Worm (Caenorhabditis elegans): ENCODE measurements around the gene R02F2.1.

Gene R02F2.1

ce11 chrIII:5498973-5499372 lies 2.7 kb upstream of the R02F2.1 start, which contains the start of gene R02F2.9:
Gene R02F2.9 (plus strand): TSS chrIII:5499190.
- TF ChIP-seq F13C5.2 (tag; optimal IDR thresholded peaks at IDR 0.05) (peak; percentile 36), tra-4 (tag; optimal IDR thresholded peaks at IDR 0.05) (no peak)

DNA sequence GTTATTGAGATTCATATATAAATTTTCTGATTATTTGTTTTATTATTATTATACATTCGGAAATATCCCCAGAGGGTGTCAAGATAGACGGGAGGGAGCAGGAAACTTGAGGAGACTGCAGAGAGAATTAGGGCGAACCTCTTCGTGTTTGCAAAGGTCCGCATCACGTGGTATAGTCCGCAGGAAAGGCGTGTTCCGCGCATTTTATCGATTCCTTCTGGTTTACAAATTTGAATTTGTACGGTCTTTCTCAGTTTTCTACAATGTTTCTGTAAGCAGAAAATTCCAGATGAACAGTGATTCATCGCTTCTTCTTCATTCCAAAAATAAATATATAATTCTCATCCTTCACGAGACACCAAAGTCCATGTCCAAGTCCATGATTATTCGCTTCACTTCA lies 1.7 kb upstream of the R02F2.1 start:
- TF ChIP-seq hnd-1 (tag; optimal IDR thresholded peaks at IDR 0.05): no peak
- TF ChIP-seq hmbx-1 (tag; optimal IDR thresholded peaks at IDR 0.05): no peak
- no peak for TF ChIP-seq flt-1 (GFP tag; IDR thresholded peaks at IDR 0.05)
- TF ChIP-seq ets-7 (tag; optimal IDR thresholded peaks at IDR 0.05): no peak
- TF ChIP-seq aly-1 (tag; optimal IDR thresholded peaks at IDR 0.05): no peak
- TF ChIP-seq ceh-36 (tag; optimal IDR thresholded peaks at IDR 0.05): no peak
- no peak for TF ChIP-seq scrt-1 (GFP tag; IDR thresholded peaks at IDR 0.05)
- TF ChIP-seq hmg-4 (GFP tag; optimal IDR thresholded peaks at IDR 0.05): no peak
- TF ChIP-seq ama-1 (optimal IDR thresholded peaks at IDR 0.05): no peak
- no peak for TF ChIP-seq sea-1 (GFP tag; conservative IDR thresholded peaks at IDR 0.05)
- no peak for TF ChIP-seq tra-4 (tag; optimal IDR thresholded peaks at IDR 0.05)
- TF ChIP-seq tbx-37 (GFP tag; conservative IDR thresholded peaks at IDR 0.05): no peak

- no peak for TF ChIP-seq sea-1 (GFP tag; conservative IDR thresholded peaks at IDR 0.05)
Observed at ce11 chrIII:5500732-5501131, 953 bp upstream of the R02F2.1 start.

DNA sequence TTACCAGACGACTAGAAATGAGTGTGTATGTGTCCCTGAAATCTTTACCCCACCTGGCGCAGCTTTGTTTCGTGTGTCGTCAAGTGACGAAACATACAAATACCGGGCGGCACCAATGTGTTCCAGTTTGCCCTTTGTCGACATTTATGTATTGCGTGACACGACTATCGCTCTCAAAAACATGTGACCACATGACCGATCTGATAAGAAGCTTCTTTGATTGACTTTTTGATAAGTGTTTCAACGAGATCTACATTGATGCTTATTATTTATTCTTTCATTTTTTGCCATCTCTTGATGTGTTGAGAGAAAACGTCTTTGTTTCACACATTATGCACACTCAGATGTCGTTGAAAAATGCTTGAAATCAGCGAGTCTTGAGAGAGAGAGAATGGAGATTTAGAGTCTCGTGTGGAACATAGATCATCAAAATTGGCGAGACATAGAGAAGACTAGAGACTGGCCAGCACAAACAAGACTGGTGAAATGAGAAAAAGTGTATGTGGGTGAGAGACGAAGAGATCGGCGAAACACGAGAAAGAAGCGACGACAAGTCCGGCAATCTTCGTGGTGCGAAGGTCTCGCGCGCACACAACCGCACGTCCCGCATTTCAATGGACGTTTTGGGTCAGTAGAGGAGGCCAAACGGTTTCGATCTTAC lies 1.4 kb downstream of the R02F2.1 start:
- no peak for TF ChIP-seq tra-4 (tag; optimal IDR thresholded peaks at IDR 0.05)
- TF ChIP-seq flt-1 (GFP tag; IDR thresholded peaks at IDR 0.05): no peak
- TF ChIP-seq hnd-1 (tag; optimal IDR thresholded peaks at IDR 0.05): no peak
- no peak for TF ChIP-seq ceh-36 (tag; optimal IDR thresholded peaks at IDR 0.05)
- TF ChIP-seq pes-1 (GFP tag; IDR thresholded peaks at IDR 0.05): no peak

ce11 chrIII:5503669-5504068 lies 2.0 kb downstream of the R02F2.1 start:
- TF ChIP-seq sea-1 (GFP tag; conservative IDR thresholded peaks at IDR 0.05) (no peak), hnd-1 (tag; optimal IDR thresholded peaks at IDR 0.05) (no peak), F13C5.2 (tag; optimal IDR thresholded peaks at IDR 0.05) (no peak), tra-4 (tag; optimal IDR thresholded peaks at IDR 0.05) (no peak), flt-1 (GFP tag; IDR thresholded peaks at IDR 0.05) (no peak), tbx-37 (GFP tag; conservative IDR thresholded peaks at IDR 0.05) (no peak), B0310.2 (tag; optimal IDR thresholded peaks at IDR 0.05) (no peak), ceh-36 (tag; optimal IDR thresholded peaks at IDR 0.05) (no peak), ets-7 (tag; optimal IDR thresholded peaks at IDR 0.05) (no peak), tbx-11 (GFP tag; IDR thresholded peaks at IDR 0.05) (no peak), pes-1 (GFP tag; IDR thresholded peaks at IDR 0.05) (no peak), aly-1 (tag; optimal IDR thresholded peaks at IDR 0.05) (no peak), scrt-1 (GFP tag; IDR thresholded peaks at IDR 0.05) (no peak)

DNA sequence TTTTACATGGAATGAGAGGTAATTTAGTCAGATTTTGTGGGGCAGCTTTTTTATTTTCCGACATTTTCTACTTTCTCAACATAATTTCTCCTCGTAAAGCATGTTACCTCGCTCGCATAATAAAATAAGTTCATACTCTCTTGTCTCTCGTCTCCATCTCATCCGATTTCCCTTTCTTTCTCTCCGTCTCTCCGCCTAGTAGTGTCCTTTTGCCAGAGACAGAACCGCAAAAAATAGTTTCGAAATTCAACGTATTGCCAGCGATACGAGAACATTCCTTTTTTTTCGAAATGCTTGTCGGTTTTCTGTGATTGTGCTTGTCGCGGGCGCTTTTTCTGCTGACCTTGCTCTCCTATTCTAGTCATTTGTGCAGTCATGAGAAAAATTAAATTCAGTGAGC lies 2.5 kb downstream of the R02F2.1 start:
- TF ChIP-seq tbx-11 (GFP tag; IDR thresholded peaks at IDR 0.05): no peak
- no peak for TF ChIP-seq scrt-1 (GFP tag; IDR thresholded peaks at IDR 0.05)
- TF ChIP-seq sea-1 (GFP tag; conservative IDR thresholded peaks at IDR 0.05): no peak

ce11 chrIII:5504725-5505473 lies 3.2 kb downstream of the R02F2.1 start:
- TF ChIP-seq F13C5.2 (tag; optimal IDR thresholded peaks at IDR 0.05) (no peak), sea-1 (GFP tag; conservative IDR thresholded peaks at IDR 0.05) (no peak), ets-7 (tag; optimal IDR thresholded peaks at IDR 0.05) (no peak), B0310.2 (tag; optimal IDR thresholded peaks at IDR 0.05) (no peak), flt-1 (GFP tag; IDR thresholded peaks at IDR 0.05) (no peak), pes-1 (GFP tag; IDR thresholded peaks at IDR 0.05) (no peak), tbx-11 (GFP tag; IDR thresholded peaks at IDR 0.05) (no peak), ceh-13 (GFP tag; optimal IDR thresholded peaks at IDR 0.05) (no peak), scrt-1 (GFP tag; IDR thresholded peaks at IDR 0.05) (no peak), hmg-4 (GFP tag; optimal IDR thresholded peaks at IDR 0.05) (no peak), ceh-36 (tag; optimal IDR thresholded peaks at IDR 0.05) (no peak), ama-1 (optimal IDR thresholded peaks at IDR 0.05) (no peak), tbx-37 (GFP tag; conservative IDR thresholded peaks at IDR 0.05) (no peak), hnd-1 (tag; optimal IDR thresholded peaks at IDR 0.05) (no peak), tra-4 (tag; optimal IDR thresholded peaks at IDR 0.05) (no peak), aly-1 (tag; optimal IDR thresholded peaks at IDR 0.05) (no peak), hmbx-1 (tag; optimal IDR thresholded peaks at IDR 0.05) (no peak)

DNA sequence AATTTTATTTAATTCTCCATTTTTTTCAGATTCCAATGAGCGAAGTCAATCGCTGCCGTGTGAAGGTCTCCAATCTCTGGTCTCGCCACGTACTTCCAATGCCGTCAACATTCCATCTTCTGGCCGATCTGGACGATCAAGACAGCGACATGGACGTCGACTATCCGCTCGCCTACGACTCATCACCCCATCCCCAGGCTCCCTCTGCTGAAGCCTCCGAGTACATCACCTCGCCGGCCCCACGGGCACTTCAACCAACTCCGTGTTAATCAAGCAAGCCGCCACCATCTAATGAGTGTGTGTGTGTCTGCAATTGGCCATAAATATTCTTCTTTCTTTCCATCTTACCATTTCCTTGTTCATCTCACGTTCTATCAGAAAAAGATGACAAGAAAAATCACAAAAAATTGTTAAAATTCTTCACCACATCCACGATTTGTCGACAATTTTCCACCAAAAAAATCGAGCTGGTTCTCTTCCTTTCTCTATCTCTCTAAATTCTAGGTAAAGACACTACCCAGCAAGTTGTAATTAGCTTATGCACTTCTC lies 3.9 kb downstream of the R02F2.1 start:
- TF ChIP-seq ets-7 (tag; optimal IDR thresholded peaks at IDR 0.05): no peak
- no peak for TF ChIP-seq scrt-1 (GFP tag; IDR thresholded peaks at IDR 0.05)
- TF ChIP-seq hnd-1 (tag; optimal IDR thresholded peaks at IDR 0.05): no peak
- no peak for TF ChIP-seq ceh-36 (tag; optimal IDR thresholded peaks at IDR 0.05)
- TF ChIP-seq tra-4 (tag; optimal IDR thresholded peaks at IDR 0.05): no peak
- TF ChIP-seq flt-1 (GFP tag; IDR thresholded peaks at IDR 0.05): no peak
- no peak for TF ChIP-seq pes-1 (GFP tag; IDR thresholded peaks at IDR 0.05)
- no peak for TF ChIP-seq sea-1 (GFP tag; conservative IDR thresholded peaks at IDR 0.05)
- TF ChIP-seq ceh-13 (GFP tag; optimal IDR thresholded peaks at IDR 0.05): no peak
- no peak for TF ChIP-seq B0310.2 (tag; optimal IDR thresholded peaks at IDR 0.05)
- no peak for TF ChIP-seq tbx-11 (GFP tag; IDR thresholded peaks at IDR 0.05)
- TF ChIP-seq ama-1 (optimal IDR thresholded peaks at IDR 0.05): no peak
- no peak for TF ChIP-seq tbx-37 (GFP tag; conservative IDR thresholded peaks at IDR 0.05)
- TF ChIP-seq hmbx-1 (tag; optimal IDR thresholded peaks at IDR 0.05): no peak
- no peak for TF ChIP-seq F13C5.2 (tag; optimal IDR thresholded peaks at IDR 0.05)
- no peak for TF ChIP-seq aly-1 (tag; optimal IDR thresholded peaks at IDR 0.05)
- TF ChIP-seq hmg-4 (GFP tag; optimal IDR thresholded peaks at IDR 0.05): no peak

Data from whole organism, early embryonic.